Worm (Caenorhabditis elegans) whole organism, mixed stage, embryonic: Measurements from ENCODE around the gene spv-1.

Experiments
- ceh-43 ChIP-seq: fragments of 200-800 bp; sonication (Bioruptor generic); optimal IDR thresholded peaks from 2 replicates; lab custom pipeline; 2018; ENCODE audit warnings: mild to moderate bottlenecking, missing genetic modification characterization, moderate library complexity, missing compliant biosample characterization
- lsy-2 ChIP-seq: fragments of 150-350 bp; optimal IDR thresholded peaks from 2 replicates; lab custom pipeline; 2014; ENCODE audit warnings: missing biosample characterization, missing genetic modification characterization
- nhr-28 ChIP-seq: fragments of 150-350 bp; optimal IDR thresholded peaks from 2 replicates; lab custom pipeline; 2014; ENCODE audit warnings: missing biosample characterization, missing genetic modification characterization
- snpc-4 ChIP-seq: fragments of 150-350 bp; optimal IDR thresholded peaks from 2 replicates; lab custom pipeline; 2014; ENCODE audit warnings: missing biosample characterization, missing genetic modification characterization
- unc-39 ChIP-seq: fragments of 150-350 bp; optimal IDR thresholded peaks from 2 replicates; lab custom pipeline; 2014; ENCODE audit warnings: missing biosample characterization, missing genetic modification characterization

DNA sequence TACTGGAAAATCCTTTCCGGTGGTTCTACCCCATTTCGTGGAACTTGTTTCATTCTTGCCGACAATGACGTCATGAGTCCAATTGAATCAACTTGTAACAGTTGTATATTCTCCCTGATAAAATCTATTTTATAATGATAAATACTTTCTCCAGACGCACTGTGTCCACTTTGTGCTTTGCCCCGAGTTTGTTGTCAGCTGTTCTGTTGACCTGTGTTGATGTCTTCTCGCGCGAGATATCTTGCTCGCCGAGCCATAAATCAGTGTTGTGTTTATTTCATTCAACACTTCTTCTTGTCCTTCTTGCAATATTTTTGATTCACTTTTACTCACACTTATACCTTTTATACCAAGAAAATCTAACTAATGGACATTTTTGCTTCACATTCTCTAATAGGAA is 33.7 kb upstream of the spv-1 start:
- TF ChIP-seq snpc-4 (tag; lab: Kevin White, UChicago) (no peak), ceh-43 (GFP tag; lab: Kevin White, UChicago) (no peak), lsy-2 (tag; lab: Kevin White, UChicago) (no peak), unc-39 (tag; lab: Kevin White, UChicago) (no peak), nhr-28 (tag; lab: Kevin White, UChicago) (no peak)
